Worm (Caenorhabditis elegans) whole organism, late embryonic: ENCODE data around the gene Y32B12B.4.

Source experiments
- ama-1 ChIP-seq: fragments of 150-350 bp; optimal IDR thresholded peaks from 2 replicates; lab custom pipeline; 2014
- ceh-14 ChIP-seq: sonication (generic microtip); optimal IDR thresholded peaks from 2 replicates; lab custom pipeline; 2016; ENCODE audit warnings: missing genotype, missing genetic modification characterization, missing compliant biosample characterization
- ceh-2 ChIP-seq: sonication (generic microtip); optimal IDR thresholded peaks from 2 replicates; lab custom pipeline; 2016; ENCODE audit warnings: missing genotype, missing genetic modification characterization, missing compliant biosample characterization
- ceh-34 ChIP-seq: sonication (generic microtip); optimal IDR thresholded peaks from 2 replicates; lab custom pipeline; 2016; ENCODE audit warnings: mild to moderate bottlenecking, missing genetic modification characterization, missing compliant biosample characterization
- elt-2 ChIP-seq: sonication (generic microtip); optimal IDR thresholded peaks from 2 replicates; lab custom pipeline; 2016; ENCODE audit warnings: missing genetic modification reagents, missing genetic modification characterization, missing compliant biosample characterization
- eyg-1 ChIP-seq: sonication (generic microtip); optimal IDR thresholded peaks from 2 replicates; lab custom pipeline; 2016; ENCODE audit warnings: missing genotype, missing genetic modification characterization, missing compliant biosample characterization
- fkh-10 ChIP-seq: fragments of 150-350 bp; optimal IDR thresholded peaks from 2 replicates; lab custom pipeline; 2014; ENCODE audit warnings: missing biosample characterization, missing genetic modification reagents, missing genetic modification characterization
- hlh-6 ChIP-seq: sonication (generic microtip); optimal IDR thresholded peaks from 2 replicates; lab custom pipeline; 2016; ENCODE audit warnings: missing genotype, missing genetic modification characterization, missing compliant biosample characterization
- hlh-8 ChIP-seq: sonication (generic microtip); optimal IDR thresholded peaks from 2 replicates; lab custom pipeline; 2016; ENCODE audit warnings: missing genotype, missing genetic modification characterization, missing compliant biosample characterization
- nhr-11 ChIP-seq: fragments of 150-350 bp; optimal IDR thresholded peaks from 2 replicates; lab custom pipeline; 2014; ENCODE audit warnings: missing biosample characterization, missing genetic modification characterization
- ref-2 ChIP-seq: sonication (generic microtip); optimal IDR thresholded peaks from 2 replicates; lab custom pipeline; 2016; ENCODE audit warnings: missing genetic modification characterization, missing compliant biosample characterization
- unc-86 ChIP-seq: sonication (generic microtip); optimal IDR thresholded peaks from 2 replicates; lab custom pipeline; 2016; ENCODE audit warnings: missing genetic modification characterization, missing compliant biosample characterization

DNA sequence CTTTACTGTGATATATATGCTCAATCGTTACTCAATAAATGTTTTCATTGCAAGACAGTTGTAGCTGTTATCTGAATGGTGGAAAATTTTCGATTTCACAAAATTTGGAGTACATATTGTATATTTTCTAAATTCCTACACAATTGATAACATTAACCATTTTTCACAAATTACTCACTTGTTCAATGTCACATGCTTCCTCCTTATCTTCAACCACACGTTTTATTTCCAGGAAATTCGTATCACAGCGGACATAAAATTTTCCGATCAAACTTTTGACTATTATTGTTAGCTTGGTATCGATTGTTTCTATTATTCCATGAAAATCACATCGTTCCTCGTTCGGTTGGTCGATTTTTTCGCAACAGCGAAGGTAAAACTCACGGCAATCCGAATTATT, 55.4 kb downstream of the Y32B12B.4 start:
- TF ChIP-seq ceh-34 (tag; lab: Kevin White, UChicago) (no peak), ceh-14 (tag; lab: Kevin White, UChicago) (no peak), unc-86 (no peak), nhr-11 (tag; lab: Kevin White, UChicago) (no peak), elt-2 (tag; lab: Kevin White, UChicago) (no peak), hlh-8 (no peak), hlh-6 (tag; lab: Kevin White, UChicago) (no peak), ama-1 (lab: Kevin White, UChicago) (no peak), fkh-10 (GFP tag; lab: Kevin White, UChicago) (no peak), ceh-2 (no peak), eyg-1 (no peak), ref-2 (no peak)
